Worm (Caenorhabditis elegans) whole organism, L2 larva: ENCODE measurements around the gene gos-28.
A peak's percentile ranks its signal among the peaks of the same experiment; 100 is the strongest.

Source experiments
- C34F6.9 ChIP-seq: fragments of 150-350 bp; optimal IDR thresholded peaks from 2 replicates; lab custom pipeline; 2014; ENCODE audit warnings: missing biosample characterization, missing genetic modification characterization
- F13H6.1 ChIP-seq: sonication (generic microtip); optimal IDR thresholded peaks from 2 replicates; lab custom pipeline; 2016; ENCODE audit warnings: missing genetic modification characterization, missing compliant biosample characterization
- R02D3.7 ChIP-seq: fragments of 150-350 bp; optimal IDR thresholded peaks from 2 replicates; lab custom pipeline; 2014; ENCODE audit warnings: missing biosample characterization, missing genetic modification characterization
- Y55F3AM.14 ChIP-seq: fragments of 200-800 bp; sonication (Bioruptor generic); optimal IDR thresholded peaks from 2 replicates; lab custom pipeline; 2018; ENCODE audit warnings: mild to moderate bottlenecking, missing genetic modification characterization, missing compliant biosample characterization
- ZK546.5 ChIP-seq: sonication (generic microtip); optimal IDR thresholded peaks from 2 replicates; lab custom pipeline; 2017; ENCODE audit warnings: missing biosample characterization, missing genetic modification characterization
- alr-1 ChIP-seq: fragments of 150-350 bp; optimal IDR thresholded peaks from 2 replicates; lab custom pipeline; 2014; ENCODE audit warnings: missing biosample characterization, missing genetic modification characterization
- aly-2 ChIP-seq: fragments of 150-350 bp; optimal IDR thresholded peaks from 2 replicates; lab custom pipeline; 2014; ENCODE audit warnings: missing biosample characterization, missing genetic modification characterization
- ama-1 ChIP-seq: fragments of 150-350 bp; optimal IDR thresholded peaks from 2 replicates; lab custom pipeline; 2018; ENCODE audit warnings: inconsistent platforms
- blmp-1 ChIP-seq: sonication (generic microtip); optimal IDR thresholded peaks from 2 replicates; lab custom pipeline; 2017; ENCODE audit warnings: missing genetic modification characterization, mild to moderate bottlenecking, missing compliant biosample characterization, antibody characterized with exemption, moderate library complexity; ENCODE audit not compliant: insufficient read depth
- ceh-16 ChIP-seq: fragments of 150-350 bp; optimal IDR thresholded peaks from 2 replicates; lab custom pipeline; 2014; ENCODE audit warnings: missing biosample characterization, missing genetic modification characterization
- ceh-82 ChIP-seq: fragments of 150-350 bp; optimal IDR thresholded peaks from 2 replicates; lab custom pipeline; 2014; ENCODE audit warnings: missing biosample characterization, missing genetic modification characterization
- crh-2 ChIP-seq: sonication (generic microtip); optimal IDR thresholded peaks from 2 replicates; lab custom pipeline; 2017; ENCODE audit warnings: missing biosample characterization, missing genetic modification characterization
- dmd-4 ChIP-seq: sonication (generic microtip); optimal IDR thresholded peaks from 2 replicates; lab custom pipeline; 2017; ENCODE audit warnings: missing biosample characterization, missing genetic modification characterization
- egl-27 ChIP-seq: sonication (generic microtip); optimal IDR thresholded peaks from 3 replicates; lab custom pipeline; 2017; ENCODE audit warnings: missing biosample characterization, missing genetic modification reagents, missing genetic modification characterization
- elt-1 ChIP-seq: fragments of 150-350 bp; optimal IDR thresholded peaks from 2 replicates; lab custom pipeline; 2014; ENCODE audit warnings: missing biosample characterization, missing genetic modification characterization
- fos-1 ChIP-seq: fragments of 150-350 bp; optimal IDR thresholded peaks from 2 replicates; lab custom pipeline; 2014; ENCODE audit warnings: missing biosample characterization, missing genetic modification characterization
- gmeb-1 ChIP-seq: fragments of 150-350 bp; optimal IDR thresholded peaks from 2 replicates; lab custom pipeline; 2014; ENCODE audit warnings: missing biosample characterization, missing genetic modification characterization
- lin-11 ChIP-seq: fragments of 150-350 bp; sonication (generic microtip); optimal IDR thresholded peaks from 2 replicates; lab custom pipeline; 2014; ENCODE audit warnings: missing biosample characterization, missing genetic modification characterization, inconsistent platforms, mixed read lengths
- lin-13 ChIP-seq: fragments of 150-350 bp; optimal IDR thresholded peaks from 2 replicates; lab custom pipeline; 2014; ENCODE audit warnings: missing biosample characterization, missing genetic modification reagents, missing genetic modification characterization
- lin-39 ChIP-seq: fragments of 150-350 bp; optimal IDR thresholded peaks from 2 replicates; lab custom pipeline; 2014; ENCODE audit warnings: missing biosample characterization, missing genetic modification reagents, missing genetic modification characterization
- lsy-2 ChIP-seq, 2 experiments: fragments of 150-350 bp in 1 of 2; sonication (generic microtip) in 1 of 2; optimal IDR thresholded peaks; 2 replicates each; lab custom pipeline; 2014 to 2017; ENCODE audit warnings: missing biosample characterization in 2 of 2, missing genetic modification characterization in 2 of 2
- mab-5 ChIP-seq: fragments of 150-350 bp; optimal IDR thresholded peaks from 2 replicates; lab custom pipeline; 2014; ENCODE audit warnings: missing biosample characterization, missing genetic modification characterization
- mbf-1 ChIP-seq: sonication (generic microtip); optimal IDR thresholded peaks from 2 replicates; lab custom pipeline; 2017; ENCODE audit warnings: missing biosample characterization, missing genetic modification characterization
- mdl-1 ChIP-seq, 2 experiments: fragments of 150-350 bp in 1 of 2; sonication (generic microtip) in 1 of 2; optimal IDR thresholded peaks; 2 replicates each; lab custom pipeline; 2017; ENCODE audit warnings: missing biosample characterization in 2 of 2, missing genetic modification characterization in 2 of 2
- nhr-11 ChIP-seq: fragments of 150-350 bp; optimal IDR thresholded peaks from 2 replicates; lab custom pipeline; 2014; ENCODE audit warnings: missing biosample characterization, missing genetic modification characterization
- nhr-12 ChIP-seq: fragments of 150-350 bp; optimal IDR thresholded peaks from 2 replicates; lab custom pipeline; 2014; ENCODE audit warnings: missing biosample characterization, missing genetic modification characterization
- nhr-129 ChIP-seq: fragments of 150-350 bp; optimal IDR thresholded peaks from 2 replicates; lab custom pipeline; 2014; ENCODE audit warnings: missing biosample characterization, missing genetic modification characterization
- nhr-21 ChIP-seq: fragments of 150-350 bp; optimal IDR thresholded peaks from 2 replicates; lab custom pipeline; 2014; ENCODE audit warnings: missing biosample characterization, missing genetic modification characterization
- nhr-23 ChIP-seq: fragments of 150-350 bp; optimal IDR thresholded peaks from 2 replicates; lab custom pipeline; 2014; ENCODE audit warnings: missing biosample characterization, missing genetic modification reagents, missing genetic modification characterization
- nhr-237 ChIP-seq: fragments of 150-350 bp; optimal IDR thresholded peaks from 2 replicates; lab custom pipeline; 2014; ENCODE audit warnings: missing biosample characterization, missing genetic modification characterization
- nhr-25 ChIP-seq: fragments of 150-350 bp; sonication (generic microtip); optimal IDR thresholded peaks from 3 replicates; lab custom pipeline; 2014; ENCODE audit warnings: missing biosample characterization, missing genetic modification characterization
- nhr-6 ChIP-seq: fragments of 150-350 bp; optimal IDR thresholded peaks from 2 replicates; lab custom pipeline; 2014; ENCODE audit warnings: missing biosample characterization, missing genetic modification characterization
- peb-1 ChIP-seq: fragments of 150-350 bp; optimal IDR thresholded peaks from 2 replicates; lab custom pipeline; 2014; ENCODE audit warnings: missing biosample characterization, missing genetic modification characterization
- sem-4 ChIP-seq: fragments of 150-350 bp; optimal IDR thresholded peaks from 2 replicates; lab custom pipeline; 2014; ENCODE audit warnings: missing biosample characterization, missing genetic modification reagents, missing genetic modification characterization
- skn-1 ChIP-seq: sonication (generic microtip); optimal IDR thresholded peaks from 2 replicates; lab custom pipeline; 2017; ENCODE audit warnings: missing biosample characterization, missing genetic modification characterization
- sma-3 ChIP-seq: sonication (generic microtip); optimal IDR thresholded peaks from 2 replicates; lab custom pipeline; 2016; ENCODE audit warnings: missing genetic modification reagents, missing genetic modification characterization, missing compliant biosample characterization
- sma-9 ChIP-seq, 2 experiments: fragments of 150-350 bp in 1 of 2; sonication (generic microtip) in 1 of 2; optimal IDR thresholded peaks; 2 replicates each; lab custom pipeline; 2014 to 2016; ENCODE audit warnings: missing genetic modification characterization in 2 of 2, mild to moderate bottlenecking in 1 of 2, missing biosample characterization in 1 of 2, missing compliant biosample characterization in 1 of 2, missing genetic modification reagents in 1 of 2, moderate library complexity in 1 of 2
- snpc-4 ChIP-seq: fragments of 150-350 bp; optimal IDR thresholded peaks from 2 replicates; lab custom pipeline; 2014; ENCODE audit warnings: missing biosample characterization, missing genetic modification characterization
- unc-55 ChIP-seq: fragments of 150-350 bp; sonication (generic microtip); optimal IDR thresholded peaks from 3 replicates; lab custom pipeline; 2014; ENCODE audit warnings: missing biosample characterization, missing genetic modification reagents, missing genetic modification characterization
- unc-62 ChIP-seq: fragments of 150-350 bp; optimal IDR thresholded peaks from 2 replicates; lab custom pipeline; 2014; ENCODE audit warnings: missing biosample characterization, missing genetic modification reagents, missing genetic modification characterization
- zag-1 ChIP-seq: fragments of 150-350 bp; optimal IDR thresholded peaks from 2 replicates; lab custom pipeline; 2014; ENCODE audit warnings: missing biosample characterization, missing genetic modification characterization
- ztf-1 ChIP-seq: fragments of 200-800 bp; sonication (Bioruptor generic); conservative IDR thresholded peaks from 2 replicates; pipeline ENCODE4 v1.3.6; 2022; ENCODE audit warnings: missing genetic modification characterization, missing compliant biosample characterization
- ztf-11 ChIP-seq: sonication (generic microtip); optimal IDR thresholded peaks from 2 replicates; lab custom pipeline; 2017; ENCODE audit warnings: missing biosample characterization, missing genetic modification characterization
- ztf-4 ChIP-seq: fragments of 150-350 bp; optimal IDR thresholded peaks from 2 replicates; lab custom pipeline; 2014; ENCODE audit warnings: missing biosample characterization, missing genetic modification characterization

The gos-28 gene

DNA sequence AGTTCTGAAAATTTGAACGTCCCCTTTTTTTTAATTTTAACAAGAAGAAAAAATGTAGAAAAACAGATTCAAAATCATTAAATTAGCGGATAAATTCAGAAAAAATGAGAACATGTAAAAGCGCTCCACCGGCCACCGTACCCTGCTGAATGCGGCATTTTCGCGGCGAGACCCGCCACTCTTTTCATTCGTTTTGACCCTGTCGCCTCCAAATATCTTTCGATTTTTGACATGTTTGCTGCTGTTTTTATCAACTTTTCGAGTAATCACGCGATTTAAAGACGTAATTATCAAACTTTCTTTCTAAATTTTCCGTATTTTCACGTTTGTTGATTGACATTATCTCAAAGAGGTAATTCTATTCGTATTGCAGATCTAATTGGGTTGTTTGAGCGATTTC is 12.8 kb downstream of the gos-28 start, which contains the start of gene gsp-2:
Gene gsp-2 (plus strand): TSS at position 374 of the 400 bp plus-strand sequence.
- TF ChIP-seq gmeb-1 (peak; percentile 71), nhr-237 (tag; lab: Kevin White, UChicago) (no peak), lin-11 (tag; lab: Kevin White, UChicago) (peak; percentile 87), ZK546.5 (tag; lab: Kevin White, UChicago) (peak; percentile 86), Y55F3AM.14 (peak; percentile 43), F13H6.1 (tag; lab: Kevin White, UChicago) (peak; percentile 23), nhr-25 (peak; percentile 29), ama-1 (lab: Kevin White, UChicago) (peak; percentile 58), aly-2 (tag; lab: Kevin White, UChicago) (no peak), ceh-16 (tag; lab: Kevin White, UChicago) (peak; percentile 42), alr-1 (tag; lab: Kevin White, UChicago) (no peak), blmp-1 (tag; lab: Kevin White, UChicago) (peak; percentile 22), sem-4 (peak; percentile 51), fos-1 (peak; percentile 46), unc-62 (GFP tag; lab: Kevin White, UChicago) (no peak), unc-55 (GFP tag; lab: Kevin White, UChicago) (peak; percentile 87), sma-3 (GFP tag; lab: Kevin White, UChicago) (peak; percentile 59), nhr-23 (no peak), lin-13 (peak; percentile 75), nhr-21 (tag; lab: Kevin White, UChicago) (peak; percentile 27), C34F6.9 (tag; lab: Kevin White, UChicago) (peak; percentile 81), sma-9 (GFP tag; optimal IDR thresholded peaks at IDR 0.05; lab: Kevin White, UChicago) (peak; percentile 33), sma-9 (tag; optimal IDR thresholded peaks at IDR 0.05; lab: Kevin White, UChicago) (no peak), elt-1 (tag; lab: Kevin White, UChicago) (no peak), lsy-2 (tag; optimal IDR thresholded peaks at IDR 0.05; lab: Kevin White, UChicago) (peak; percentile 86 to 97), crh-2 (tag; lab: Kevin White, UChicago) (peak; percentile 77), egl-27 (tag; lab: Kevin White, UChicago) (no peak), nhr-129 (peak; percentile 77), snpc-4 (peak; percentile 54)

- TF ChIP-seq crh-2 (tag; lab: Kevin White, UChicago) (peak; percentile 91), nhr-12 (no peak), ztf-4 (tag; lab: Kevin White, UChicago) (peak; percentile 92), nhr-23 (no peak), snpc-4 (peak; percentile 30), nhr-11 (tag; lab: Kevin White, UChicago) (no peak), sem-4 (peak; percentile 83), sma-3 (GFP tag; lab: Kevin White, UChicago) (peak; percentile 88), lin-39 (tag; lab: Kevin White, UChicago) (no peak), peb-1 (no peak), egl-27 (tag; lab: Kevin White, UChicago) (peak; percentile 63), gmeb-1 (peak; percentile 79), dmd-4 (tag; lab: Kevin White, UChicago) (no peak), nhr-129 (peak; percentile 98), mdl-1 (tag; optimal IDR thresholded peaks at IDR 0.05; lab: Kevin White, UChicago) (peak; percentile 90 to 95), lin-11 (tag; lab: Kevin White, UChicago) (peak; percentile 77), nhr-21 (tag; lab: Kevin White, UChicago) (peak; percentile 90), mbf-1 (tag; lab: Kevin White, UChicago) (no peak), lin-13 (peak; percentile 77), mab-5 (peak; percentile 35), zag-1 (tag; lab: Kevin White, UChicago) (peak; percentile 84), F13H6.1 (tag; lab: Kevin White, UChicago) (peak; percentile 85), sma-9 (GFP tag; optimal IDR thresholded peaks at IDR 0.05; lab: Kevin White, UChicago) (peak; percentile 89), sma-9 (tag; optimal IDR thresholded peaks at IDR 0.05; lab: Kevin White, UChicago) (no peak), ZK546.5 (tag; lab: Kevin White, UChicago) (peak; percentile 54), elt-1 (tag; lab: Kevin White, UChicago) (no peak), nhr-25 (peak; percentile 92), unc-55 (GFP tag; lab: Kevin White, UChicago) (peak; percentile 72), Y55F3AM.14 (peak; percentile 63), aly-2 (tag; lab: Kevin White, UChicago) (no peak), fos-1 (peak; percentile 86), R02D3.7 (no peak), unc-62 (GFP tag; lab: Kevin White, UChicago) (peak; percentile 52), alr-1 (tag; lab: Kevin White, UChicago) (no peak), ama-1 (lab: Kevin White, UChicago) (peak; percentile 66), nhr-237 (tag; lab: Kevin White, UChicago) (no peak), skn-1 (tag; lab: Kevin White, UChicago) (peak; percentile 1), ceh-82 (tag; lab: Kevin White, UChicago) (no peak), ztf-1 (GFP tag; lab: Robert Waterston, UW) (no peak), nhr-6 (tag; lab: Kevin White, UChicago) (peak; percentile 54), blmp-1 (tag; lab: Kevin White, UChicago) (peak; percentile 99), ztf-11 (tag; lab: Kevin White, UChicago) (no peak), ceh-16 (tag; lab: Kevin White, UChicago) (no peak), C34F6.9 (tag; lab: Kevin White, UChicago) (peak; percentile 98), lsy-2 (tag; optimal IDR thresholded peaks at IDR 0.05; lab: Kevin White, UChicago) (peak; percentile 39 to 93)
Observed at ce11 chrIII:7335220-7335619, 13.8 kb downstream of the gos-28 start, which contains the start of gene F56C9.10. Gene F56C9.10 (minus strand): TSS chrIII:7335316.
